Fruit fly (Drosophila melanogaster) ovary, adult (tissue): ENCODE measurements around the gene PNPase.

Experiments
- CG17801 ChIP-seq: fragments of 200-800 bp; optimal IDR thresholded peaks from 2 replicates; lab custom pipeline; 2019; ENCODE audit warnings: missing biosample characterization, mild to moderate bottlenecking, missing genetic modification characterization, moderate library complexity; ENCODE audit not compliant: partially characterized antibody

PNPase gene

dm6 chr3R:31404499-31405276 is 564 bp downstream of the PNPase start, which contains the start of gene Gprk2:
Gene Gprk2 (plus strand): TSS chr3R:31405245.
- TF ChIP-seq CG17801 (GFP tag; lab: Kevin White, UChicago) = peak; percentile 97

- no peak for TF ChIP-seq CG17801 (GFP tag; lab: Kevin White, UChicago)
These were observed 9.9 kb downstream of the PNPase start, which contains the start of the genes Ugt35D1 and Gcn2 for dm6 chr3R:31395222-31395831. Gene Ugt35D1 (minus strand): TSS chr3R:31395304. Gene Gcn2 (plus strand): TSS chr3R:31395660.

dm6 chr3R:31393427-31393826 is 11.8 kb downstream of the PNPase start, which contains the start of gene CG31204:
Gene CG31204 (minus strand): TSS chr3R:31393527.
- TF ChIP-seq CG17801 (GFP tag; lab: Kevin White, UChicago) = no peak

- no peak for TF ChIP-seq CG17801 (GFP tag; lab: Kevin White, UChicago)
These were observed 19.4 kb downstream of the PNPase start for dm6 chr3R:31385820-31386330.

- TF ChIP-seq CG17801 (GFP tag; lab: Kevin White, UChicago) = no peak
These were observed 21.1 kb downstream of the PNPase start for dm6 chr3R:31384108-31384507.

dm6 chr3R:31381861-31382260 is 23.4 kb downstream of the PNPase start, which contains the start of gene CG1607:
Gene CG1607 (plus strand): TSS chr3R:31382109.
- no peak for TF ChIP-seq CG17801 (GFP tag; lab: Kevin White, UChicago)

dm6 chr3R:31381216-31381688 is 24.0 kb downstream of the PNPase start:
- TF ChIP-seq CG17801 (GFP tag; lab: Kevin White, UChicago) = no peak

dm6 chr3R:31380489-31380888 is 24.8 kb downstream of the PNPase start:
- no peak for TF ChIP-seq CG17801 (GFP tag; lab: Kevin White, UChicago)

- TF ChIP-seq CG17801 (GFP tag; lab: Kevin White, UChicago) = no peak
These were observed 33.1 kb downstream of the PNPase start, which contains the start of gene gskt for dm6 chr3R:31372127-31372526. Gene gskt (plus strand): TSS chr3R:31372427.

- no peak for TF ChIP-seq CG17801 (GFP tag; lab: Kevin White, UChicago)
These were observed 35.0 kb downstream of the PNPase start for dm6 chr3R:31370204-31370603.

dm6 chr3R:31369054-31369453 is 36.2 kb downstream of the PNPase start:
- no peak for TF ChIP-seq CG17801 (GFP tag; lab: Kevin White, UChicago)

- TF ChIP-seq CG17801 (GFP tag; lab: Kevin White, UChicago) = no peak
These were observed 41.6 kb downstream of the PNPase start for dm6 chr3R:31363615-31364014.
